In genomic region chr3R:23345057-23345776, dm6 we compare ENCODE assay signal across 2 fruit fly cellular contexts.
TF ChIP-seq lines count a peak whose summit lies in the region.

No protein-coding gene starts in this region.

TF ChIP-seq in whole organism, embryonic, 481 proteins besides CTCF, POLR2A, EP300 and RAD21 (continued from another document and continues in another):
- TF ChIP-seq CG2116 (GFP tag; optimal IDR thresholded peaks at IDR 0.05; lab: Kevin White, UChicago): no peak
- no peak for TF ChIP-seq CG3847 (GFP tag; IDR thresholded peaks at IDR 0.05; lab: Robert Waterston, UW)
- no peak for TF ChIP-seq fru (optimal IDR thresholded peaks at IDR 0.05; lab: Kevin White, UChicago)
- no peak for TF ChIP-seq chinmo (GFP tag; IDR thresholded peaks at IDR 0.05; lab: Robert Waterston, UW; ENCODE audit: partially characterized antibody)
- no peak for TF ChIP-seq Stat92E (GFP tag; optimal IDR thresholded peaks at IDR 0.05; lab: Kevin White, UChicago)
- no peak for TF ChIP-seq CG16779 (GFP tag; IDR thresholded peaks at IDR 0.05; lab: Robert Waterston, UW)
- TF ChIP-seq CG17385 (GFP tag; optimal IDR thresholded peaks at IDR 0.05; lab: Kevin White, UChicago): peak; percentile 9
- peak; percentile 28; the same call in 1 of the 2 replicates for TF ChIP-seq ranshi (GFP tag; IDR thresholded peaks at IDR 0.05; lab: Robert Waterston, UW)
- no peak for TF ChIP-seq maf-S (GFP tag; optimal IDR thresholded peaks at IDR 0.05; lab: Kevin White, UChicago)
- peak; percentile 26 for TF ChIP-seq Ssrp (tag; optimal IDR thresholded peaks at IDR 0.05; lab: Kevin White, UChicago)
- no peak for TF ChIP-seq CG32532 (GFP tag; IDR thresholded peaks at IDR 0.05; lab: Robert Waterston, UW)
- TF ChIP-seq CG5245 (GFP tag; optimal IDR thresholded peaks at IDR 0.05; lab: Kevin White, UChicago): peak; percentile 5
- TF ChIP-seq CG11085 (GFP tag; IDR thresholded peaks at IDR 0.05; lab: Robert Waterston, UW): no peak
- TF ChIP-seq CG9817 (tag; optimal IDR thresholded peaks at IDR 0.05; lab: Kevin White, UChicago): no peak
- no peak for TF ChIP-seq Optix (GFP tag; IDR thresholded peaks at IDR 0.05; lab: Robert Waterston, UW)
- TF ChIP-seq CG2199 (GFP tag; IDR thresholded peaks at IDR 0.05; lab: Robert Waterston, UW): 0 out of 3 replicates have a peak, but pooled peaks have one; percentile 1
- TF ChIP-seq sna (GFP tag; IDR thresholded peaks at IDR 0.05; lab: Robert Waterston, UW; ENCODE audit: partially characterized antibody): no peak
- TF ChIP-seq E2f2 (GFP tag; IDR thresholded peaks at IDR 0.05; lab: Robert Waterston, UW): peak; percentile 24; the same call in 1 of the 2 replicates
- TF ChIP-seq CG5180 (GFP tag; optimal IDR thresholded peaks at IDR 0.05; lab: Kevin White, UChicago): no peak
- TF ChIP-seq CG14710 (tag; optimal IDR thresholded peaks at IDR 0.05; lab: Kevin White, UChicago): peak; percentile 76
- no peak for TF ChIP-seq Nf-YB (GFP tag; optimal IDR thresholded peaks at IDR 0.05; lab: Kevin White, UChicago)
- 0 out of 2 replicates have a peak, but pooled peaks have one; percentile 33 for TF ChIP-seq CG4360 (GFP tag; IDR thresholded peaks at IDR 0.05; lab: Robert Waterston, UW)
- TF ChIP-seq aop (GFP tag; IDR thresholded peaks at IDR 0.05; lab: Robert Waterston, UW): no peak
- peak; percentile 27 for TF ChIP-seq CG1602 (GFP tag; optimal IDR thresholded peaks at IDR 0.05; lab: Kevin White, UChicago)
- TF ChIP-seq wek (GFP tag; optimal IDR thresholded peaks at IDR 0.05; lab: Kevin White, UChicago): no peak
- no peak for TF ChIP-seq CG13296 (GFP tag; optimal IDR thresholded peaks at IDR 0.05; lab: Kevin White, UChicago)
- TF ChIP-seq peb (GFP tag; IDR thresholded peaks at IDR 0.05; lab: Robert Waterston, UW): no peak
- TF ChIP-seq CG14667 (GFP tag; IDR thresholded peaks at IDR 0.05; lab: Robert Waterston, UW): no peak
- TF ChIP-seq crol (GFP tag; IDR thresholded peaks at IDR 0.05; lab: Robert Waterston, UW): no peak
- peak; percentile 40 for TF ChIP-seq CG17328 (GFP tag; IDR thresholded peaks at IDR 0.05; lab: Robert Waterston, UW)
- TF ChIP-seq CG15073 (GFP tag; optimal IDR thresholded peaks at IDR 0.05; lab: Kevin White, UChicago): no peak
- TF ChIP-seq zf30C (GFP tag; optimal IDR thresholded peaks at IDR 0.05; lab: Kevin White, UChicago): peak; percentile 70
- no peak for TF ChIP-seq mirr (GFP tag; optimal IDR thresholded peaks at IDR 0.05; lab: Kevin White, UChicago)
- TF ChIP-seq CG10321 (GFP tag; IDR thresholded peaks at IDR 0.05; lab: Robert Waterston, UW): no peak
- no peak for TF ChIP-seq schlank (tag; optimal IDR thresholded peaks at IDR 0.05; lab: Kevin White, UChicago)
- no peak for TF ChIP-seq salm (tag; optimal IDR thresholded peaks at IDR 0.05; lab: Kevin White, UChicago)
- TF ChIP-seq dm (GFP tag; optimal IDR thresholded peaks at IDR 0.05; lab: Kevin White, UChicago): no peak
- no peak for TF ChIP-seq Sin3A (optimal IDR thresholded peaks at IDR 0.05; lab: Kevin White, UChicago)
- TF ChIP-seq Lpt (GFP tag; optimal IDR thresholded peaks at IDR 0.05; lab: Kevin White, UChicago): no peak
- TF ChIP-seq CG7745 (tag; optimal IDR thresholded peaks at IDR 0.05; lab: Kevin White, UChicago): no peak
- no peak for TF ChIP-seq Nf-YC (tag; optimal IDR thresholded peaks at IDR 0.05; lab: Kevin White, UChicago)
- peak; percentile 56 for TF ChIP-seq unpg (GFP tag; optimal IDR thresholded peaks at IDR 0.05; lab: Kevin White, UChicago)
- TF ChIP-seq Jarid2 (GFP tag; optimal IDR thresholded peaks at IDR 0.05; lab: Kevin White, UChicago): no peak
- no peak for TF ChIP-seq CG14050 (GFP tag; IDR thresholded peaks at IDR 0.05; lab: Robert Waterston, UW)
- no peak for TF ChIP-seq seq (GFP tag; IDR thresholded peaks at IDR 0.05; lab: Robert Waterston, UW)
- TF ChIP-seq CG10565 (GFP tag; optimal IDR thresholded peaks at IDR 0.05; lab: Kevin White, UChicago): no peak
- TF ChIP-seq CG16813 (GFP tag; IDR thresholded peaks at IDR 0.05; lab: Robert Waterston, UW; ENCODE audit: partially characterized antibody): no peak
- TF ChIP-seq Hr3 (GFP tag; optimal IDR thresholded peaks at IDR 0.05; lab: Kevin White, UChicago): peak; percentile 11
- no peak for TF ChIP-seq sd (tag; optimal IDR thresholded peaks at IDR 0.05; lab: Kevin White, UChicago)
- TF ChIP-seq Fer1 (GFP tag; optimal IDR thresholded peaks at IDR 0.05; lab: Kevin White, UChicago): no peak
- no peak for TF ChIP-seq sqz (GFP tag; optimal IDR thresholded peaks at IDR 0.05; lab: Kevin White, UChicago)
- no peak for TF ChIP-seq luna (GFP tag; optimal IDR thresholded peaks at IDR 0.05; lab: Kevin White, UChicago)
- TF ChIP-seq CG4820 (GFP tag; optimal IDR thresholded peaks at IDR 0.05; lab: Kevin White, UChicago): peak; percentile 29
- TF ChIP-seq CG9609 (GFP tag; optimal IDR thresholded peaks at IDR 0.05; lab: Kevin White, UChicago): no peak
- no peak for TF ChIP-seq vvl (GFP tag; IDR thresholded peaks at IDR 0.05; lab: Robert Waterston, UW)
- no peak for TF ChIP-seq CG17912 (GFP tag; optimal IDR thresholded peaks at IDR 0.05; lab: Kevin White, UChicago)
- no peak for TF ChIP-seq so (GFP tag; IDR thresholded peaks at IDR 0.05; lab: Robert Waterston, UW)
- peak; percentile 8 for TF ChIP-seq CG4854 (GFP tag; optimal IDR thresholded peaks at IDR 0.05; lab: Kevin White, UChicago)
- TF ChIP-seq Eip74EF (GFP tag; optimal IDR thresholded peaks at IDR 0.05; lab: Kevin White, UChicago): no peak
- TF ChIP-seq chn (GFP tag; optimal IDR thresholded peaks at IDR 0.05; lab: Kevin White, UChicago): no peak
- TF ChIP-seq CG1529 (GFP tag; optimal IDR thresholded peaks at IDR 0.05; lab: Kevin White, UChicago): peak; percentile 17
- TF ChIP-seq oc (tag; optimal IDR thresholded peaks at IDR 0.05; lab: Kevin White, UChicago): no peak
- no peak for TF ChIP-seq disco-r (GFP tag; optimal IDR thresholded peaks at IDR 0.05; lab: Kevin White, UChicago)
- TF ChIP-seq ac (GFP tag; optimal IDR thresholded peaks at IDR 0.05; lab: Kevin White, UChicago): no peak
- peak; percentile 5 for TF ChIP-seq CG12104 (GFP tag; optimal IDR thresholded peaks at IDR 0.05; lab: Kevin White, UChicago)
- no peak for TF ChIP-seq BEAF-32 (GFP tag; optimal IDR thresholded peaks at IDR 0.05; lab: Kevin White, UChicago)
- TF ChIP-seq Tbp (GFP tag; optimal IDR thresholded peaks at IDR 0.05; lab: Kevin White, UChicago): no peak
- TF ChIP-seq Dbx (GFP tag; IDR thresholded peaks at IDR 0.05; lab: Robert Waterston, UW): no peak
- no peak for TF ChIP-seq wor (GFP tag; IDR thresholded peaks at IDR 0.05; lab: Robert Waterston, UW)

TF ChIP-seq in whole organism, prepupa, 60 proteins besides CTCF, POLR2A, EP300 and RAD21 (continued from another document):
- TF ChIP-seq cyc (GFP tag; optimal IDR thresholded peaks at IDR 0.05; lab: Kevin White, UChicago) (no peak), CG10669 (GFP tag; optimal IDR thresholded peaks at IDR 0.05; lab: Kevin White, UChicago) (peak; percentile 66), dac (GFP tag; optimal IDR thresholded peaks at IDR 0.05; lab: Kevin White, UChicago) (no peak), OdsH (GFP tag; optimal IDR thresholded peaks at IDR 0.05; lab: Kevin White, UChicago) (peak; percentile 37), Ets96B (tag; optimal IDR thresholded peaks at IDR 0.05; lab: Kevin White, UChicago) (peak; percentile 76), Smox (GFP tag; optimal IDR thresholded peaks at IDR 0.05; lab: Kevin White, UChicago) (no peak), fd85E (GFP tag; optimal IDR thresholded peaks at IDR 0.05; lab: Kevin White, UChicago) (no peak), salr (GFP tag; optimal IDR thresholded peaks at IDR 0.05; lab: Kevin White, UChicago) (peak in 1 of 2 experiments; percentile 65), Gug (GFP tag; IDR thresholded peaks at IDR 0.05; lab: Robert Waterston, UW) (peak; percentile 44), achi (GFP tag; optimal IDR thresholded peaks at IDR 0.05; lab: Kevin White, UChicago) (peak; percentile 63), CG6792 (GFP tag; optimal IDR thresholded peaks at IDR 0.05; lab: Kevin White, UChicago) (peak; percentile 11), CG1621 (tag; optimal IDR thresholded peaks at IDR 0.05; lab: Kevin White, UChicago) (peak; percentile 27), CG9139 (GFP tag; optimal IDR thresholded peaks at IDR 0.05; lab: Kevin White, UChicago) (peak; percentile 25), fd59A (GFP tag; optimal IDR thresholded peaks at IDR 0.05; lab: Kevin White, UChicago) (peak; percentile 53), CG6276 (GFP tag; optimal IDR thresholded peaks at IDR 0.05; lab: Kevin White, UChicago) (peak; percentile 48), Lpt (GFP tag; optimal IDR thresholded peaks at IDR 0.05; lab: Kevin White, UChicago) (peak; percentile 69), CG11294 (GFP tag; IDR thresholded peaks at IDR 0.05; lab: Robert Waterston, UW) (no peak), CG16779 (tag; optimal IDR thresholded peaks at IDR 0.05; lab: Kevin White, UChicago) (no peak), CG7368 (GFP tag; optimal IDR thresholded peaks at IDR 0.05; lab: Kevin White, UChicago) (peak; percentile 20), eg (GFP tag; IDR thresholded peaks at IDR 0.05; lab: Robert Waterston, UW) (peak; percentile 59), pdm3 (GFP tag; optimal IDR thresholded peaks at IDR 0.05; lab: Kevin White, UChicago) (peak; percentile 45), Eip78C (GFP tag; lab: Kevin White, UChicago) (peak; percentile 81), spab (GFP tag; optimal IDR thresholded peaks at IDR 0.05; lab: Kevin White, UChicago) (peak; percentile 67), CG3032 (tag; optimal IDR thresholded peaks at IDR 0.05; lab: Kevin White, UChicago) (peak; percentile 80), acj6 (GFP tag; optimal IDR thresholded peaks at IDR 0.05; lab: Kevin White, UChicago) (peak; percentile 36), ss (GFP tag; optimal IDR thresholded peaks at IDR 0.05; lab: Kevin White, UChicago) (peak; percentile 51 to 52), CG34406 (GFP tag; optimal IDR thresholded peaks at IDR 0.05; lab: Kevin White, UChicago) (peak; percentile 8)
